Fruit fly (Drosophila melanogaster) whole organism, embryonic: ENCODE measurements around the gene mthl9.
A peak's percentile ranks its signal among the peaks of the same experiment; 100 is the strongest.

Experiments used
- Atf6 ChIP-seq: fragments of 200-800 bp; sonication (Bioruptor generic); IDR thresholded peaks from 2 replicates; pipeline ENCODE4 v1.3.6; 2022; ENCODE audit warnings: missing biosample characterization, missing genetic modification characterization
- Blimp-1 ChIP-seq: fragments of 200-800 bp; sonication (Bioruptor generic); optimal IDR thresholded peaks from 3 replicates; lab custom pipeline; 2018; ENCODE audit warnings: missing biosample characterization, missing genetic modification characterization, mild to moderate bottlenecking, moderate library complexity, missing genetic modification reagents
- CG10366 ChIP-seq: fragments of 200-800 bp; sonication (Bioruptor generic); IDR thresholded peaks from 2 replicates; pipeline ENCODE4 v1.3.6; 2022; ENCODE audit warnings: missing biosample characterization, missing genetic modification characterization
- CG11247 ChIP-seq: fragments of 200-800 bp; sonication (Bioruptor generic); IDR thresholded peaks from 2 replicates; pipeline ENCODE4 v1.3.6; 2022; ENCODE audit warnings: missing biosample characterization, missing genetic modification characterization
- CG12769 ChIP-seq: fragments of 200-800 bp; sonication (Bioruptor generic); optimal IDR thresholded peaks from 2 replicates; lab custom pipeline; 2019; ENCODE audit warnings: missing biosample characterization, mild to moderate bottlenecking, missing genetic modification characterization, moderate library complexity
- CG13894 ChIP-seq: fragments of 200-800 bp; sonication (Bioruptor generic); optimal IDR thresholded peaks from 3 replicates; lab custom pipeline; 2018; ENCODE audit warnings: missing biosample characterization, mild to moderate bottlenecking, missing genetic modification characterization, moderate library complexity
- CG14860 ChIP-seq: fragments of 200-800 bp; sonication (Bioruptor generic); IDR thresholded peaks from 3 replicates; pipeline ENCODE4 v1.3.6; 2022; ENCODE audit warnings: missing biosample characterization, missing genetic modification characterization; ENCODE audit not compliant: partially characterized antibody
- CG1529 ChIP-seq: fragments of 200-800 bp; sonication (Bioruptor generic); optimal IDR thresholded peaks from 3 replicates; lab custom pipeline; 2018; ENCODE audit warnings: missing biosample characterization, missing genetic modification characterization
- CG15514 ChIP-seq: fragments of 200-800 bp; sonication (Bioruptor generic); optimal IDR thresholded peaks from 3 replicates; lab custom pipeline; 2017; ENCODE audit warnings: missing biosample characterization, missing genetic modification characterization, mild to moderate bottlenecking, moderate library complexity, missing genetic modification reagents
- CG15601 ChIP-seq: fragments of 200-800 bp; sonication (Bioruptor generic); optimal IDR thresholded peaks from 3 replicates; lab custom pipeline; 2019; ENCODE audit warnings: missing biosample characterization, mild to moderate bottlenecking, missing genetic modification characterization, moderate library complexity
- CG17186 ChIP-seq: fragments of 200-800 bp; sonication (Bioruptor generic); optimal IDR thresholded peaks from 3 replicates; lab custom pipeline; 2017; ENCODE audit warnings: missing biosample characterization, missing genetic modification reagents, missing genetic modification characterization
- CG17802 ChIP-seq: fragments of 200-800 bp; sonication (Bioruptor generic); optimal IDR thresholded peaks from 2 replicates; lab custom pipeline; 2018; ENCODE audit warnings: missing biosample characterization, mild to moderate bottlenecking, missing genetic modification characterization, moderate library complexity
- CG18619 ChIP-seq: fragments of 200-800 bp; sonication (Bioruptor generic); optimal IDR thresholded peaks from 3 replicates; lab custom pipeline; 2017; ENCODE audit warnings: missing biosample characterization, mild to moderate bottlenecking, missing genetic modification characterization
- CG3281 ChIP-seq: fragments of 200-800 bp; sonication (Bioruptor generic); optimal IDR thresholded peaks from 3 replicates; lab custom pipeline; 2017; ENCODE audit warnings: missing biosample characterization, mild to moderate bottlenecking, missing genetic modification characterization
- CG3995 ChIP-seq: fragments of 200-800 bp; sonication (Bioruptor generic); optimal IDR thresholded peaks from 3 replicates; lab custom pipeline; 2016; ENCODE audit warnings: missing biosample characterization, missing genetic modification characterization
- CG42726 ChIP-seq: fragments of 200-800 bp; sonication (Bioruptor generic); IDR thresholded peaks from 2 replicates; pipeline ENCODE4 v1.3.6; 2022; ENCODE audit warnings: missing biosample characterization, missing genetic modification characterization; ENCODE audit not compliant: partially characterized antibody
- CG4282 ChIP-seq: fragments of 200-800 bp; sonication (Bioruptor generic); optimal IDR thresholded peaks from 2 replicates; lab custom pipeline; 2016; ENCODE audit warnings: missing biosample characterization, missing genetic modification characterization
- CG4424 ChIP-seq: fragments of 200-800 bp; sonication (Bioruptor generic); optimal IDR thresholded peaks from 3 replicates; lab custom pipeline; 2016; ENCODE audit warnings: missing biosample characterization, missing genetic modification characterization
- CG8359 ChIP-seq: fragments of 200-800 bp; sonication (Bioruptor generic); optimal IDR thresholded peaks from 2 replicates; lab custom pipeline; 2017; ENCODE audit warnings: missing biosample characterization, mild to moderate bottlenecking, missing genetic modification characterization, borderline replicate concordance
- CG9215 ChIP-seq: fragments of 200-800 bp; sonication (Bioruptor generic); IDR thresholded peaks from 2 replicates; pipeline ENCODE4 v1.3.6; 2022; ENCODE audit warnings: missing biosample characterization, missing genetic modification characterization
- Fer2 ChIP-seq: fragments of 200-800 bp; sonication (Bioruptor generic); optimal IDR thresholded peaks from 2 replicates; lab custom pipeline; 2018; ENCODE audit warnings: missing biosample characterization, mild to moderate bottlenecking, missing genetic modification characterization, moderate library complexity
- Gsc ChIP-seq: fragments of 200-800 bp; sonication (Bioruptor generic); IDR thresholded peaks from 2 replicates; pipeline ENCODE4 v1.3.6; 2022; ENCODE audit warnings: missing biosample characterization, missing genetic modification characterization
- H15 ChIP-seq: fragments of 200-800 bp; sonication (Bioruptor generic); IDR thresholded peaks from 3 replicates; pipeline ENCODE4 v1.3.6; 2022; ENCODE audit warnings: missing biosample characterization, missing genetic modification characterization
- H2.0 ChIP-seq: fragments of 200-800 bp; sonication (Bioruptor generic); IDR thresholded peaks from 2 replicates; pipeline ENCODE4 v1.3.6; 2022; ENCODE audit warnings: missing biosample characterization, missing genetic modification characterization
- HHEX ChIP-seq: fragments of 200-800 bp; sonication (Bioruptor generic); optimal IDR thresholded peaks from 3 replicates; lab custom pipeline; 2017; ENCODE audit warnings: missing biosample characterization, mild to moderate bottlenecking, missing genetic modification characterization, missing genetic modification reagents
- Meics ChIP-seq: fragments of 200-800 bp; sonication (Bioruptor generic); optimal IDR thresholded peaks from 2 replicates; lab custom pipeline; 2017; ENCODE audit warnings: missing biosample characterization, mild to moderate bottlenecking, missing genetic modification characterization
- Rx ChIP-seq: fragments of 200-800 bp; sonication (Bioruptor generic); IDR thresholded peaks from 2 replicates; pipeline ENCODE4 v1.3.6; 2022; ENCODE audit warnings: missing biosample characterization, missing genetic modification characterization
- Ssrp ChIP-seq: fragments of 200-800 bp; sonication (Bioruptor generic); optimal IDR thresholded peaks from 2 replicates; lab custom pipeline; 2018; ENCODE audit warnings: missing biosample characterization, mild to moderate bottlenecking, missing genetic modification characterization, moderate library complexity
- YL-1 ChIP-seq: fragments of 200-800 bp; sonication (Bioruptor generic); optimal IDR thresholded peaks from 3 replicates; lab custom pipeline; 2017; ENCODE audit warnings: missing biosample characterization, mild to moderate bottlenecking, missing genetic modification characterization
- btn ChIP-seq: fragments of 200-800 bp; sonication (Bioruptor generic); optimal IDR thresholded peaks from 2 replicates; lab custom pipeline; 2016; ENCODE audit warnings: missing biosample characterization, missing genetic modification characterization
- ewg ChIP-seq: fragments of 200-800 bp; sonication (Bioruptor generic); optimal IDR thresholded peaks from 3 replicates; lab custom pipeline; 2017; ENCODE audit warnings: mild to moderate bottlenecking, missing biosample characterization, missing genetic modification reagents, missing genetic modification characterization
- gro ChIP-seq: fragments of 200-800 bp; sonication (Bioruptor generic); optimal IDR thresholded peaks from 2 replicates; lab custom pipeline; 2016; ENCODE audit warnings: missing biosample characterization, missing genetic modification characterization
- knrl ChIP-seq: fragments of 200-800 bp; sonication (Bioruptor generic); IDR thresholded peaks from 3 replicates; pipeline ENCODE4 v1.3.6; 2022; ENCODE audit warnings: missing biosample characterization, missing genetic modification characterization; ENCODE audit not compliant: partially characterized antibody
- mld ChIP-seq: fragments of 200-800 bp; sonication (Bioruptor generic); IDR thresholded peaks from 3 replicates; pipeline ENCODE4 v1.3.6; 2022; ENCODE audit warnings: missing biosample characterization, missing genetic modification characterization; ENCODE audit not compliant: partially characterized antibody
- nmo ChIP-seq: fragments of 200-800 bp; sonication (Bioruptor generic); optimal IDR thresholded peaks from 2 replicates; lab custom pipeline; 2018; ENCODE audit warnings: missing biosample characterization, mild to moderate bottlenecking, missing genetic modification characterization, moderate library complexity
- pfk ChIP-seq: fragments of 200-800 bp; sonication (Bioruptor generic); optimal IDR thresholded peaks from 2 replicates; lab custom pipeline; 2018; ENCODE audit warnings: missing biosample characterization, mild to moderate bottlenecking, missing genetic modification characterization, moderate library complexity
- prd ChIP-seq, 3 experiments: fragments of >200 bp in 2 of 3; fragments of 200-800 bp in 1 of 3; sonication (Bioruptor generic) in 1 of 3; optimal IDR thresholded peaks in 2 of 3; IDR thresholded peaks in 1 of 3; 2 replicates in 2 of 3; 3 replicates in 1 of 3; pipeline versions ENCODE4 v1.3.6 to Lab custom; 2017 to 2022; ENCODE audit warnings: missing biosample characterization in 1 of 3, missing genetic modification characterization in 1 of 3
- repo ChIP-seq: fragments of 200-800 bp; sonication (Bioruptor generic); optimal IDR thresholded peaks from 2 replicates; lab custom pipeline; 2016; ENCODE audit warnings: missing biosample characterization, missing genetic modification characterization
- slou ChIP-seq: fragments of 200-800 bp; sonication (Bioruptor generic); optimal IDR thresholded peaks from 3 replicates; lab custom pipeline; 2016; ENCODE audit warnings: missing biosample characterization, missing genetic modification characterization
- sna ChIP-seq: fragments of 200-800 bp; sonication (Bioruptor generic); IDR thresholded peaks from 2 replicates; pipeline ENCODE4 v1.3.6; 2022; ENCODE audit warnings: missing biosample characterization, missing genetic modification characterization; ENCODE audit not compliant: partially characterized antibody
- so ChIP-seq: fragments of 200-800 bp; sonication (Bioruptor generic); IDR thresholded peaks from 3 replicates; pipeline ENCODE4 v1.3.6; 2022; ENCODE audit warnings: missing biosample characterization, missing genetic modification characterization
- ssp ChIP-seq: fragments of 200-800 bp; sonication (Bioruptor generic); IDR thresholded peaks from 2 replicates; pipeline ENCODE4 v1.3.6; 2022; ENCODE audit warnings: missing biosample characterization, missing genetic modification characterization
- stc ChIP-seq: fragments of 200-800 bp; sonication (Bioruptor generic); IDR thresholded peaks from 2 replicates; pipeline ENCODE4 v1.3.6; 2022; ENCODE audit warnings: missing biosample characterization, missing genetic modification characterization
- trh ChIP-seq: fragments of 200-800 bp; sonication (Bioruptor generic); optimal IDR thresholded peaks from 2 replicates; lab custom pipeline; 2016; ENCODE audit warnings: missing biosample characterization, missing genetic modification characterization
- ttk ChIP-seq: fragments of 200-800 bp; sonication (Bioruptor generic); IDR thresholded peaks from 2 replicates; pipeline ENCODE4 v2.1.2; 2022; ENCODE audit warnings: missing biosample characterization, missing genetic modification characterization
- vnd ChIP-seq: fragments of 200-800 bp; sonication (Bioruptor generic); IDR thresholded peaks from 3 replicates; pipeline ENCODE4 v1.3.6; 2022; ENCODE audit warnings: missing biosample characterization, missing genetic modification characterization; ENCODE audit not compliant: partially characterized antibody
- wek ChIP-seq: fragments of 200-800 bp; sonication (Bioruptor generic); optimal IDR thresholded peaks from 3 replicates; lab custom pipeline; 2018; ENCODE audit warnings: missing biosample characterization, mild to moderate bottlenecking, missing genetic modification characterization, moderate library complexity

The mthl9 gene

DNA sequence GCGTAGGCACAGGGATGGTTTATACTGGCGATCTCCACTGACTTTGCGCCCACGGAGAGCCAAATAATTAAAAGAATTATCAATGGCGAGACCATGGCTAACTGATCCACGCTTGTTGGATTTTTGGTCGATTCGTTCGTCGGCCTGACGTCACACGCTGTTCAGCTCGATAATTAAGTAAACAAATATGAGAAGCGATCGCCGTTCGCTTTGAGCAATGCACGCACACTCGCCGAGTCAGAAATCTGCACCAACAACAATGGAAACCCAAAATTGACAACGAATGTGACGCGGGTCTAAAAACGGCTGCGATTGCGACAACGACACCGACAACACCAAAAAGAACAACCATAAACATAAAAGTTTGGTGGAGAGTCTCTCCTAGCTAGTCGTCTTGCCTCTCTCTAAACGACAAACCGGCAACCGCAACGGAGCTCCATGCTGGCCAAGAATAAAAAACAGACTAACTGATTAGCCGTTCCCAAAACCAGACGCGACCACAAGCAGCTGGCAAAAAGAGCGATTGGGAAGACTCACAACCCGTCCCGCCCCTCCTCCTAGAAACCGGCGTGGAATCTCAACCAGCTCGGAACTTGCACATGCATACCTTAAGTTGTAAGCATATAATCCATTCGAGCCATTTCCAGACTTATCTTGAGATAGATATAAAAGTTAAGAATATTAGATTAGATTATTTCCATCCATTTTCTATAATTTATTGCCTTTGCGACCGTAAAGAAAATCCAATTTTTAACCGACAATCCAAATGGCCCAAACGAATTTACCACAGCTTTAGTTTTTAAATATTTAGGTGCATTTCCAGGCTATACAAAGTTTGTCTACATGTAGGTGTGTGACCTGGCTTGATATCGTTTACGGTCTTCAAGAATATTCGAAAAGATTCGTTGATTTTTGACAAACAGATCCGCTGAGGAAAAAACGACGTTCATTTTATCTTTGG is at the start of gene mthl9 (continued):
- TF ChIP-seq slou (GFP tag; lab: Kevin White, UChicago), result no peak
- no peak for TF ChIP-seq wek (GFP tag; lab: Kevin White, UChicago)
- TF ChIP-seq trh (GFP tag; lab: Kevin White, UChicago), result no peak
- TF ChIP-seq CG42726 (GFP tag; lab: Robert Waterston, UW), result no peak
- TF ChIP-seq CG12769 (tag; lab: Kevin White, UChicago), result peak; percentile 94
- TF ChIP-seq Fer2 (tag; lab: Kevin White, UChicago), result no peak
- TF ChIP-seq CG10366 (GFP tag; lab: Robert Waterston, UW), result no peak
- no peak for TF ChIP-seq CG3995 (GFP tag; lab: Kevin White, UChicago)
- no peak for TF ChIP-seq CG14860
- TF ChIP-seq stc, result peak; percentile 43; the same call in 1 of the 2 replicates
- TF ChIP-seq CG4282 (GFP tag; lab: Kevin White, UChicago), result no peak
- TF ChIP-seq vnd (GFP tag; lab: Robert Waterston, UW), result 0 out of 3 replicates have a peak, but pooled peaks have one; percentile 26
- no peak for TF ChIP-seq H15 (GFP tag; lab: Robert Waterston, UW)
- TF ChIP-seq Blimp-1, result no peak
- TF ChIP-seq H2.0 (GFP tag; lab: Robert Waterston, UW), result no peak
- peak; percentile 56; the same call in 1 of the 2 replicates for TF ChIP-seq Atf6
- TF ChIP-seq Gsc (GFP tag; lab: Robert Waterston, UW), result no peak
- TF ChIP-seq ssp, result no peak
- TF ChIP-seq nmo (GFP tag; lab: Kevin White, UChicago), result no peak
- TF ChIP-seq prd (optimal IDR thresholded peaks at IDR 0.05; lab: Kevin White, UChicago), result no peak
- TF ChIP-seq prd (GFP tag; IDR thresholded peaks at IDR 0.05; lab: Robert Waterston, UW), result no peak
- no peak for TF ChIP-seq HHEX (GFP tag; lab: Kevin White, UChicago)
- TF ChIP-seq pfk (GFP tag; lab: Kevin White, UChicago), result no peak
- TF ChIP-seq CG3281 (GFP tag; lab: Kevin White, UChicago), result no peak
- TF ChIP-seq CG8359, result no peak
- no peak for TF ChIP-seq mld (GFP tag; lab: Robert Waterston, UW)
- 0 out of 2 replicates have a peak, but pooled peaks have one; percentile 35 for TF ChIP-seq sna (GFP tag; lab: Robert Waterston, UW)
- no peak for TF ChIP-seq CG17186 (GFP tag; lab: Kevin White, UChicago)
- TF ChIP-seq CG9215 (GFP tag; lab: Robert Waterston, UW), result no peak
- no peak for TF ChIP-seq Meics (GFP tag; lab: Kevin White, UChicago)
- TF ChIP-seq so (GFP tag; lab: Robert Waterston, UW), result peak; percentile 74; the same call in 2 of the 3 replicates
- TF ChIP-seq CG18619 (GFP tag; lab: Kevin White, UChicago), result no peak
- peak; percentile 77 for TF ChIP-seq CG15514 (GFP tag; lab: Kevin White, UChicago)
- TF ChIP-seq YL-1 (GFP tag; lab: Kevin White, UChicago), result no peak
- peak; percentile 42 for TF ChIP-seq CG13894
- TF ChIP-seq Rx, result no peak
- TF ChIP-seq ewg, result no peak
- no peak for TF ChIP-seq Ssrp (tag; lab: Kevin White, UChicago)
- no peak for TF ChIP-seq CG11247
- no peak for TF ChIP-seq repo (GFP tag; lab: Kevin White, UChicago)
- TF ChIP-seq knrl (GFP tag; lab: Robert Waterston, UW), result no peak
- no peak for TF ChIP-seq CG15601 (tag; lab: Kevin White, UChicago)
- no peak for TF ChIP-seq gro (GFP tag; lab: Kevin White, UChicago)
- TF ChIP-seq ttk (GFP tag; lab: Robert Waterston, UW), result no peak
- TF ChIP-seq CG17802, result no peak
- TF ChIP-seq CG1529 (GFP tag; lab: Kevin White, UChicago), result no peak
- TF ChIP-seq CG4424 (GFP tag; lab: Kevin White, UChicago), result no peak
- no peak for TF ChIP-seq btn (GFP tag; lab: Kevin White, UChicago)
